Fruit fly (Drosophila melanogaster): ENCODE data around the gene CG14974.

The CG14974 gene

DNA sequence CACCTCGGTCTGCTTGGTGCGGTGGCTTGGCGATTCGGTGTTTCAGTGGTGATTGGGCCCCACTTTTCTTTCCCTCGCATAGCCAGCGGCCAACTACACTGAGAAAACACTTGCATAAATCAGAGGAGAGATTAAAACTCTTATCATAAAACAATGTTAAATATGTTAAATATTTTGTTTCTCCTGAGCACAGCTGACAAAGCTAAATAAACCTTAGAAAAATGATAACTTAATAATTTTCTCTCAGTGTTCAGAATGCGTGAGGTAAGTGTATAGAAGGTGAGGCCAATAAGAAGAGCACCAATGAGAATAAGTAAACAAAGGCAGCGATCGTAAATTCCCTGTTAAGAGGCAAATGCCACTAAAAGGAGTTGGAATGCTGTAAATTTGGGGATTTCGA lies 3.6 kb downstream of the CG14974 start (continued):
- TF ChIP-seq CG1647 (GFP tag; optimal IDR thresholded peaks at IDR 0.05) (peak; percentile 64), CG6765 (GFP tag; optimal IDR thresholded peaks at IDR 0.05) (no peak), bsh (GFP tag; optimal IDR thresholded peaks at IDR 0.05) (peak; percentile 43 to 95), crp (GFP tag; optimal IDR thresholded peaks at IDR 0.05) (peak in 1 of 2 experiments; percentile 31), al (GFP tag; IDR thresholded peaks at IDR 0.05) (peak; percentile 4; the same call in 1 of the 2 replicates), hth (optimal IDR thresholded peaks at IDR 0.05) (no peak), lmd (GFP tag; IDR thresholded peaks at IDR 0.05) (peak; percentile 76), scrt (GFP tag; optimal IDR thresholded peaks at IDR 0.05) (peak; percentile 25), fd96Cb (tag; optimal IDR thresholded peaks at IDR 0.05) (peak; percentile 78), gt (GFP tag; IDR thresholded peaks at IDR 0.05) (peak; percentile 57; the same call in 1 of the 2 replicates), Hmx (GFP tag; optimal IDR thresholded peaks at IDR 0.05) (no peak), bcd (GFP tag; optimal IDR thresholded peaks at IDR 0.05) (peak; percentile 75), CG18476 (GFP tag; optimal IDR thresholded peaks at IDR 0.05) (peak; percentile 58), CG7963 (GFP tag; IDR thresholded peaks at IDR 0.05; ENCODE audit: partially characterized antibody) (no peak), Hr51 (GFP tag; optimal IDR thresholded peaks at IDR 0.05) (peak; percentile 54 to 69), Hand (GFP tag; optimal IDR thresholded peaks at IDR 0.05) (no peak), sens (GFP tag) (peak; percentile 98), CG18262 (tag; optimal IDR thresholded peaks at IDR 0.05) (peak; percentile 91), fd3F (GFP tag; optimal IDR thresholded peaks at IDR 0.05) (no peak), maf-S (GFP tag; optimal IDR thresholded peaks at IDR 0.05) (peak; percentile 60), repo (GFP tag; optimal IDR thresholded peaks at IDR 0.05) (peak; percentile 4), CG2889 (GFP tag; IDR thresholded peaks at IDR 0.05) (peak; percentile 29; the same call in 1 of the 3 replicates), Nf-YC (tag; optimal IDR thresholded peaks at IDR 0.05) (no peak), prd (optimal IDR thresholded peaks at IDR 0.05) (no peak), prd (GFP tag; IDR thresholded peaks at IDR 0.05) (peak; percentile 89), cato (GFP tag; optimal IDR thresholded peaks at IDR 0.05; ENCODE audit: borderline replicate concordance) (peak; percentile 74), CG7928 (GFP tag; optimal IDR thresholded peaks at IDR 0.05) (peak; percentile 18), Ssrp (tag; optimal IDR thresholded peaks at IDR 0.05) (peak; percentile 88), ems (GFP tag; optimal IDR thresholded peaks at IDR 0.05) (no peak), rib (GFP tag; IDR thresholded peaks at IDR 0.05) (no peak), CG4360 (GFP tag; IDR thresholded peaks at IDR 0.05) (peak; percentile 67), Oaz (GFP tag; IDR thresholded peaks at IDR 0.05) (no peak), CG18619 (GFP tag; optimal IDR thresholded peaks at IDR 0.05) (peak; percentile 59), Dbx (GFP tag; IDR thresholded peaks at IDR 0.05) (0 out of 3 replicates have a peak, but pooled peaks have one; percentile 35), CG11695 (GFP tag; IDR thresholded peaks at IDR 0.05) (peak; percentile 81), lola (GFP tag; optimal IDR thresholded peaks at IDR 0.05) (peak in 1 of 3 experiments; percentile 95), CG32767 (GFP tag; IDR thresholded peaks at IDR 0.05) (peak; percentile 34; the same call in 1 of the 2 replicates), CG5245 (GFP tag; optimal IDR thresholded peaks at IDR 0.05) (peak; percentile 80), CG34376 (GFP tag; optimal IDR thresholded peaks at IDR 0.05) (no peak), Doc3 (GFP tag; IDR thresholded peaks at IDR 0.05; ENCODE audit: partially characterized antibody) (no peak), slp2 (GFP tag; optimal IDR thresholded peaks at IDR 0.05) (peak; percentile 65), dati (GFP tag; IDR thresholded peaks at IDR 0.05) (peak; percentile 47; the same call in 1 of the 2 replicates), Aef1 (GFP tag; IDR thresholded peaks at IDR 0.05) (peak; percentile 29; the same call in 1 of the 3 replicates), CG42726 (GFP tag; IDR thresholded peaks at IDR 0.05; ENCODE audit: partially characterized antibody) (no peak), CG6272 (GFP tag; IDR thresholded peaks at IDR 0.05) (peak; percentile 46), MBD-R2 (GFP tag; IDR thresholded peaks at IDR 0.05) (peak; percentile 53; the same call in 1 of the 2 replicates), CG15514 (GFP tag; optimal IDR thresholded peaks at IDR 0.05) (peak; percentile 16), sima (GFP tag; optimal IDR thresholded peaks at IDR 0.05) (no peak), CG13624 (GFP tag; optimal IDR thresholded peaks at IDR 0.05) (peak; percentile 67), CG8765 (GFP tag; IDR thresholded peaks at IDR 0.05) (peak; percentile 86), ftz-f1 (GFP tag; optimal IDR thresholded peaks at IDR 0.05) (no peak)

Data from whole organism, embryonic.